Worm (Caenorhabditis elegans) whole organism, young adult: ENCODE results near the gene somi-1.

Source experiments
- D2030.7 ChIP-seq: fragments of 200-800 bp; sonication (Bioruptor generic); IDR thresholded peaks from 2 replicates; pipeline ENCODE4 v1.3.6; 2022; ENCODE audit warnings: missing genetic modification reagents, missing genetic modification characterization, missing compliant biosample characterization
- F49E8.2 ChIP-seq: sonication (generic microtip); optimal IDR thresholded peaks from 3 replicates; lab custom pipeline; 2017; ENCODE audit warnings: missing genetic modification characterization, mild to moderate bottlenecking, missing compliant biosample characterization, antibody characterized with exemption, moderate library complexity; ENCODE audit not compliant: insufficient read depth
- F57C9.4 ChIP-seq: sonication (generic microtip); optimal IDR thresholded peaks from 2 replicates; lab custom pipeline; 2017; ENCODE audit warnings: mild to moderate bottlenecking, missing genetic modification characterization, missing compliant biosample characterization
- Y95B8A.8 ChIP-seq: fragments of 200-800 bp; sonication (Bioruptor generic); IDR thresholded peaks from 2 replicates; pipeline ENCODE4 v1.3.6; 2022; ENCODE audit warnings: missing genetic modification reagents, missing genetic modification characterization, missing compliant biosample characterization
- aptf-3 ChIP-seq: fragments of 200-800 bp; sonication (Bioruptor generic); IDR thresholded peaks from 2 replicates; pipeline ENCODE4 v1.3.6; 2022; ENCODE audit warnings: missing genetic modification characterization, missing compliant biosample characterization
- attf-3 ChIP-seq: fragments of 200-800 bp; sonication (Bioruptor generic); conservative IDR thresholded peaks from 2 replicates; pipeline ENCODE4 v1.3.6; 2022; ENCODE audit warnings: missing genetic modification reagents, missing genetic modification characterization, missing compliant biosample characterization
- bed-1 ChIP-seq: fragments of 200-800 bp; sonication (Bioruptor generic); IDR thresholded peaks from 2 replicates; pipeline ENCODE4 v1.3.6; 2022; ENCODE audit warnings: missing genetic modification reagents, missing genetic modification characterization, missing compliant biosample characterization
- bed-2 ChIP-seq: fragments of 200-800 bp; sonication (Bioruptor generic); IDR thresholded peaks from 2 replicates; pipeline ENCODE4 v1.3.6; 2022; ENCODE audit warnings: missing genetic modification reagents, missing genetic modification characterization, missing compliant biosample characterization
- ccch-3 ChIP-seq: fragments of 200-800 bp; sonication (Bioruptor generic); optimal IDR thresholded peaks from 2 replicates; lab custom pipeline; 2018; ENCODE audit warnings: mild to moderate bottlenecking, missing genetic modification characterization, missing compliant biosample characterization
- ceh-79 ChIP-seq: sonication (generic microtip); optimal IDR thresholded peaks from 2 replicates; lab custom pipeline; 2017; ENCODE audit warnings: mild to moderate bottlenecking, missing genetic modification characterization, missing compliant biosample characterization
- dox-1 ChIP-seq: fragments of 200-800 bp; sonication (Bioruptor generic); IDR thresholded peaks from 2 replicates; pipeline ENCODE4 v1.3.6; 2022; ENCODE audit warnings: missing genetic modification reagents, missing genetic modification characterization, missing compliant biosample characterization
- dpff-1 ChIP-seq: sonication (generic microtip); optimal IDR thresholded peaks from 2 replicates; lab custom pipeline; 2017; ENCODE audit warnings: mild to moderate bottlenecking, missing genetic modification characterization, missing compliant biosample characterization
- dpl-1 ChIP-seq: fragments of 150-350 bp; optimal IDR thresholded peaks from 2 replicates; lab custom pipeline; 2014; ENCODE audit warnings: missing biosample characterization, missing genetic modification reagents, missing genetic modification characterization
- hrde-1 ChIP-seq: sonication (generic microtip); optimal IDR thresholded peaks from 2 replicates; lab custom pipeline; 2016; ENCODE audit warnings: missing genetic modification characterization, mild to moderate bottlenecking, missing compliant biosample characterization, moderate library complexity, missing genotype, missing genetic modification reagents, borderline replicate concordance
- lag-1 ChIP-seq: fragments of 200-800 bp; sonication (Bioruptor generic); IDR thresholded peaks from 2 replicates; pipeline ENCODE4 v1.3.6; 2022; ENCODE audit warnings: missing genetic modification reagents, missing genetic modification characterization, missing compliant biosample characterization
- let-526 ChIP-seq: fragments of 200-800 bp; sonication (Bioruptor generic); IDR thresholded peaks from 2 replicates; pipeline ENCODE4 v1.3.6; 2022; ENCODE audit warnings: missing genetic modification reagents, missing genetic modification characterization, missing compliant biosample characterization
- lin-40 ChIP-seq: sonication (generic microtip); optimal IDR thresholded peaks from 2 replicates; lab custom pipeline; 2016; ENCODE audit warnings: missing genetic modification characterization, mild to moderate bottlenecking, missing compliant biosample characterization, missing genotype, missing genetic modification reagents
- madf-3 ChIP-seq: fragments of 200-800 bp; sonication (Bioruptor generic); IDR thresholded peaks from 2 replicates; pipeline ENCODE4 v1.3.6; 2022; ENCODE audit warnings: missing genetic modification reagents, missing genetic modification characterization, missing compliant biosample characterization
- madf-8 ChIP-seq: fragments of 200-800 bp; sonication (Bioruptor generic); conservative IDR thresholded peaks from 2 replicates; pipeline ENCODE4 v1.3.6; 2022; ENCODE audit warnings: missing genetic modification reagents, missing genetic modification characterization, missing compliant biosample characterization
- mcd-1 ChIP-seq: fragments of 200-800 bp; sonication (Bioruptor generic); IDR thresholded peaks from 2 replicates; pipeline ENCODE4 v1.3.6; 2022; ENCODE audit warnings: missing genetic modification reagents, missing genetic modification characterization, missing compliant biosample characterization
- mel-28 ChIP-seq: sonication (generic microtip); optimal IDR thresholded peaks from 2 replicates; lab custom pipeline; 2016; ENCODE audit warnings: borderline replicate concordance, mild to moderate bottlenecking, missing genetic modification characterization, missing compliant biosample characterization
- mes-4 ChIP-seq: sonication (generic microtip); optimal IDR thresholded peaks from 2 replicates; lab custom pipeline; 2016; ENCODE audit warnings: missing genotype, missing genetic modification characterization, missing compliant biosample characterization
- mxl-1 ChIP-seq: sonication (generic microtip); optimal IDR thresholded peaks from 2 replicates; lab custom pipeline; 2016; ENCODE audit warnings: missing genetic modification characterization, missing compliant biosample characterization
- nfya-2 ChIP-seq: fragments of 200-800 bp; sonication (Bioruptor generic); IDR thresholded peaks from 2 replicates; pipeline ENCODE4 v1.3.6; 2022; ENCODE audit warnings: missing genetic modification reagents, missing genetic modification characterization, missing compliant biosample characterization
- nhr-80 ChIP-seq: sonication (generic microtip); optimal IDR thresholded peaks from 2 replicates; lab custom pipeline; 2016; ENCODE audit warnings: missing genetic modification characterization, missing compliant biosample characterization
- pbrm-1 ChIP-seq: fragments of 200-800 bp; sonication (Bioruptor generic); IDR thresholded peaks from 2 replicates; pipeline ENCODE4 v1.3.6; 2022; ENCODE audit warnings: missing genetic modification reagents, missing genetic modification characterization, missing compliant biosample characterization
- rpc-1 ChIP-seq, 2 experiments: fragments of 150-350 bp in 1 of 2; sonication (generic microtip) in 1 of 2; optimal IDR thresholded peaks; 2 replicates each; lab custom pipeline; 2014 to 2018; ENCODE audit warnings: missing biosample characterization in 1 of 2, missing genetic modification characterization in 1 of 2, missing genetic modification reagents in 1 of 2, missing genotype in 1 of 2
- sea-2 ChIP-seq: fragments of 200-800 bp; sonication (Bioruptor generic); IDR thresholded peaks from 2 replicates; pipeline ENCODE4 v1.3.6; 2022; ENCODE audit warnings: missing genetic modification characterization, missing compliant biosample characterization
- snpc-1.1 ChIP-seq: sonication (generic microtip); optimal IDR thresholded peaks from 2 replicates; lab custom pipeline; 2017; ENCODE audit warnings: missing genetic modification characterization, mild to moderate bottlenecking, missing compliant biosample characterization, antibody characterized with exemption, moderate library complexity, missing genotype, missing genetic modification reagents; ENCODE audit not compliant: insufficient read depth
- snpc-3.4 ChIP-seq: sonication (generic microtip); optimal IDR thresholded peaks from 2 replicates; lab custom pipeline; 2017; ENCODE audit warnings: missing genetic modification characterization, mild to moderate bottlenecking, missing compliant biosample characterization, antibody characterized with exemption, moderate library complexity, missing genotype, missing genetic modification reagents
- somi-1 ChIP-seq: fragments of 200-800 bp; sonication (Bioruptor generic); optimal IDR thresholded peaks from 2 replicates; lab custom pipeline; 2018; ENCODE audit warnings: mild to moderate bottlenecking, missing genetic modification characterization, missing compliant biosample characterization
- sptf-2 ChIP-seq: fragments of 200-800 bp; sonication (Bioruptor generic); optimal IDR thresholded peaks from 2 replicates; lab custom pipeline; 2018; ENCODE audit warnings: mild to moderate bottlenecking, missing genetic modification characterization, missing compliant biosample characterization
- xnd-1 ChIP-seq: sonication (generic microtip); optimal IDR thresholded peaks from 2 replicates; lab custom pipeline; 2016; ENCODE audit warnings: missing genotype, missing genetic modification reagents, missing genetic modification characterization, missing compliant biosample characterization
- ztf-18 ChIP-seq: sonication (generic microtip); optimal IDR thresholded peaks from 2 replicates; lab custom pipeline; 2016; ENCODE audit warnings: missing genotype, mild to moderate bottlenecking, missing genetic modification characterization, missing compliant biosample characterization
- ztf-25 ChIP-seq: fragments of 200-800 bp; sonication (Bioruptor generic); IDR thresholded peaks from 2 replicates; pipeline ENCODE4 v1.3.6; 2022; ENCODE audit warnings: missing genetic modification reagents, missing genetic modification characterization, missing compliant biosample characterization
- ztf-26 ChIP-seq: sonication (generic microtip); optimal IDR thresholded peaks from 2 replicates; lab custom pipeline; 2017; ENCODE audit warnings: missing genetic modification characterization, missing compliant biosample characterization
- ztf-28 ChIP-seq: fragments of 200-800 bp; sonication (Bioruptor generic); IDR thresholded peaks from 2 replicates; pipeline ENCODE4 v1.3.6; 2022; ENCODE audit warnings: missing genetic modification reagents, missing genetic modification characterization, missing compliant biosample characterization
- ztf-3 ChIP-seq: fragments of 200-800 bp; sonication (Bioruptor generic); optimal IDR thresholded peaks from 2 replicates; lab custom pipeline; 2018; ENCODE audit warnings: mild to moderate bottlenecking, missing genetic modification characterization, missing compliant biosample characterization

Gene somi-1

DNA sequence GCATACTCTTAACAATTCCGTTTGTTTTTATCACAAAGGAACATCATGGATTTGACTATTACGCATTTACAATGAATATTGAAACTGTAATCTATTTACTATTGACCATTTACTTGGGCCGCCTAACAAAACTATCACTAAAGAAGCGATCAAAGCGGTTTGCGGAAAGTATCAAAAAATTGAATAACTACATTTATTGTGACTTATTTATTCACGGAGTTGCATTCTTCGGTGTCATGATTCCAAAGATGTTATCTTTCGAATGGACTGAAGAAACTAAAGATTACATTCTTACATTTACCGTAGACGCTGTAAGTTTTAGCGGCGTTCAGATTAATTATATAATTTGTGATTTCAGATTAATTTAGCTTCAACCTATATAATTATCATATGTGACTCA, 27.0 kb downstream of the somi-1 start:
- TF ChIP-seq D2030.7: no peak
- TF ChIP-seq mcd-1: no peak
- TF ChIP-seq dox-1: no peak
- no peak for TF ChIP-seq mxl-1
- TF ChIP-seq dpl-1 (GFP tag; lab: Kevin White, UChicago): no peak
- TF ChIP-seq bed-2: no peak
- no peak for TF ChIP-seq Y95B8A.8 (GFP tag; lab: Robert Waterston, UW)
- TF ChIP-seq pbrm-1 (GFP tag; lab: Robert Waterston, UW): no peak
- TF ChIP-seq ztf-25 (GFP tag; lab: Robert Waterston, UW): no peak
- TF ChIP-seq madf-8 (GFP tag; lab: Robert Waterston, UW): no peak
- no peak for TF ChIP-seq ccch-3 (GFP tag; lab: Kevin White, UChicago)
- TF ChIP-seq ztf-18: no peak

DNA sequence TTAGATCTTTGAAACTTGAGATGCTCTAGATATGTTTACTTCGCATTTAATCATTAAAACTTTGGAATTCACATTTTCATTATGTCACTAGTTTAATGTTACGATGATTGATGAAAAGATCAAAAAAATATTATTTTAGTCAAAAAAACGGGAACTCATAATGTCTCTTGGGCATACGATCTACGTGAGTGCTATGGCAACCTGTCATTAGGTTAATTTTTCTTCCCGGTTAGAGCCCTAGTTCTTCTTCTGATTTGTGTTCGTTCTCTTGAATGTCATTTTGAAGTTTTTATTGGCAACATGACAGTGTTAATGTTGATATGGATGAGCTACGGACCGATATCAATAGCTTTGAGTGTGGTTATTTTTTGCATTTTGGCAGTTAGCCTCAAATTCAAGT, 27.8 kb downstream of the somi-1 start, which contains the start of gene srg-46:
Gene srg-46 (plus strand): TSS at position 301 of the 400 bp plus-strand sequence.
- TF ChIP-seq attf-3 (GFP tag; lab: Robert Waterston, UW) (no peak), let-526 (no peak), lag-1 (GFP tag; lab: Robert Waterston, UW) (no peak), ztf-26 (no peak), ztf-28 (GFP tag; lab: Robert Waterston, UW) (no peak), xnd-1 (tag; lab: Kevin White, UChicago) (no peak), aptf-3 (GFP tag; lab: Robert Waterston, UW) (no peak), ztf-3 (GFP tag; lab: Kevin White, UChicago) (no peak), D2030.7 (no peak), sptf-2 (GFP tag; lab: Kevin White, UChicago) (no peak), mel-28 (tag; lab: Kevin White, UChicago) (no peak), somi-1 (GFP tag; lab: Kevin White, UChicago) (no peak), madf-3 (GFP tag; lab: Robert Waterston, UW) (no peak), rpc-1 (optimal IDR thresholded peaks at IDR 0.05; lab: Kevin White, UChicago) (no peak), rpc-1 (tag; optimal IDR thresholded peaks at IDR 0.05; lab: Kevin White, UChicago) (no peak), mes-4 (no peak), snpc-1.1 (tag; lab: Kevin White, UChicago) (no peak), F49E8.2 (no peak)
- TF ChIP-seq, all 124 proteins: peak for 0

DNA sequence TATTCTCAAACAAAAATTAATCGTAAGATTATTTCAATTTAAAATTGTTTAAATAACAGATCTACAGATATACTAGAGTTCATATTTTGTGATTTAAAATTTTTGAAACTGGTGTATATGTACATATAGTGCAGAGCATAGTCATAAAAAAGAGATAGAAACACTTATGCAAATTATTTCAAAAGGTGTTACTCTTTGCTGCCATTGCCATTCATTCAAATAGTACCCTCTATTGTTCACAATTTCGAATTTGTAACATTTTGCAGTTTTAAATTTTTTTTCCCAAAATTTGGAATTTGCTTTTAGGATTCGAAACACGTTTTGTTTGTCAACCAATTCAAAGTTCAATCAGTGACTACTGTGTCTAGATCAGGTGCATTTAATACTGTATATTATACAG, 30.9 kb downstream of the somi-1 start, which contains the start of gene F32H5.4:
Gene F32H5.4 (plus strand): TSS at position 301 of the 400 bp plus-strand sequence.
- TF ChIP-seq somi-1 (GFP tag; lab: Kevin White, UChicago): no peak
- no peak for TF ChIP-seq nfya-2 (GFP tag; lab: Robert Waterston, UW)
- no peak for TF ChIP-seq snpc-3.4 (tag; lab: Kevin White, UChicago)
- TF ChIP-seq ztf-18: no peak
- no peak for TF ChIP-seq F57C9.4 (tag; lab: Kevin White, UChicago)
- no peak for TF ChIP-seq dox-1
- no peak for TF ChIP-seq sea-2 (GFP tag; lab: Robert Waterston, UW)
- TF ChIP-seq rpc-1 (optimal IDR thresholded peaks at IDR 0.05; lab: Kevin White, UChicago): no peak
- no peak for TF ChIP-seq rpc-1 (tag; optimal IDR thresholded peaks at IDR 0.05; lab: Kevin White, UChicago)
- no peak for TF ChIP-seq dpff-1 (tag; lab: Kevin White, UChicago)
- no peak for TF ChIP-seq nhr-80 (tag; lab: Kevin White, UChicago)
- no peak for TF ChIP-seq ceh-79 (tag; lab: Kevin White, UChicago)
- no peak for TF ChIP-seq hrde-1
- TF ChIP-seq bed-1 (GFP tag; lab: Robert Waterston, UW): no peak
- TF ChIP-seq lin-40 (tag; lab: Kevin White, UChicago): no peak
- no peak for TF ChIP-seq aptf-3 (GFP tag; lab: Robert Waterston, UW)
